Worm (Caenorhabditis elegans) whole organism, midembryonic: ENCODE measurements around the gene ZK856.11.

Source experiments
- flt-1 ChIP-seq: fragments of 200-800 bp; sonication (Bioruptor generic); IDR thresholded peaks from 2 replicates; pipeline ENCODE4 v1.3.6; 2022; ENCODE audit warnings: missing genetic modification characterization, missing compliant biosample characterization
- med-1 ChIP-seq: sonication (generic microtip); optimal IDR thresholded peaks from 2 replicates; lab custom pipeline; 2017; ENCODE audit warnings: missing genetic modification characterization, mild to moderate bottlenecking, missing compliant biosample characterization, antibody characterized with exemption, missing genetic modification reagents; ENCODE audit not compliant: insufficient read depth

DNA sequence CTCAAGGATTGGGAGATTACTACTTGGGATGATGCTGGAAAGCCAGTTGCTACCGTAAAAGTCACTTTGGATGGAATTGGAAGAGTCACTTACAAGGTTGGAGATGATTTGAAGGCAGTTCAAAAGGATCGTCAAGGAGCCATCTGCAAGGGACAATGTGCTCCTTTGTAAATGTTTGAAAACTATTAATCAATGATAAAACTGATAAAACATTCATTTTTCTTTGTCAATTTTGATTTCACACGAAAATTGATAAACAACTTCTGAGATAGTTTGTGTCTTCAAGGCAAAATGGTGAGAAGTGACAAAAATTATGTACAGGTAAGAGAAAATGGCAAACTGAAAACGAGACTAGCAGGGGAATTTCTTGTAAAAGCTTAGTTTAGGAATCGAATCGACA is 2.4 kb downstream of the ZK856.11 start:
- TF ChIP-seq flt-1 (GFP tag; lab: Robert Waterston, UW) (no peak), med-1 (no peak)
